Worm (Caenorhabditis elegans): Measurements from ENCODE around the gene dod-6.

DNA sequence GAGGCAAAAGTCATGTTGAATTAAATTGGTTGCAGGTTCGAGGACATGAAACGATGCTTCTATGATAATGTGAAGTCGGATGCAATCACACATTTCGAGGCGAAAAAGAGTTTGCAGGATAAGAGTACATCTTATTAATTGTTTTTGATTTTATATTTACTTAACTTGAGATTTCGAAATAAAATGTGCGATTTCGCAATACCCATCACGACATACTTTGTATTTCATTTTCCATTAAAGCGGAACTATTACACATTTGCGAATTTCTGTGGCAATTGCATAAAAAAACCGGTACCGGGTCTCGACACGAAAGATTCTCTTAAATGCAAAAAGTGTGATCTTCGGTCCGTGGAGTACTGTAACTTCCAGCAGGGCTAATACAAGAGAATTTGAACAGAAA lies 4.9 kb downstream of the dod-6 start:
- TF ChIP-seq hlh-4 (tag; optimal IDR thresholded peaks at IDR 0.05) = no peak
- TF ChIP-seq ztf-4 (tag; optimal IDR thresholded peaks at IDR 0.05) = no peak
- TF ChIP-seq ama-1 (optimal IDR thresholded peaks at IDR 0.05) = no peak
- no peak for TF ChIP-seq nhr-47 (tag; optimal IDR thresholded peaks at IDR 0.05)
- TF ChIP-seq snu-23 (GFP tag; optimal IDR thresholded peaks at IDR 0.05) = no peak
- no peak for TF ChIP-seq fkh-10 (GFP tag; optimal IDR thresholded peaks at IDR 0.05)
- no peak for TF ChIP-seq sox-4 (tag; optimal IDR thresholded peaks at IDR 0.05)
- no peak for TF ChIP-seq mdl-1 (tag; optimal IDR thresholded peaks at IDR 0.05)
- no peak for TF ChIP-seq zag-1 (tag; optimal IDR thresholded peaks at IDR 0.05)
- no peak for TF ChIP-seq sup-37 (GFP tag; optimal IDR thresholded peaks at IDR 0.05)
- TF ChIP-seq nhr-237 (tag; optimal IDR thresholded peaks at IDR 0.05) = no peak
- TF ChIP-seq unc-98 (GFP tag; IDR thresholded peaks at IDR 0.05) = no peak
- no peak for TF ChIP-seq nhr-11 (tag; optimal IDR thresholded peaks at IDR 0.05)
